Worm (Caenorhabditis elegans): Measurements from ENCODE around the gene selt-1.2.

DNA sequence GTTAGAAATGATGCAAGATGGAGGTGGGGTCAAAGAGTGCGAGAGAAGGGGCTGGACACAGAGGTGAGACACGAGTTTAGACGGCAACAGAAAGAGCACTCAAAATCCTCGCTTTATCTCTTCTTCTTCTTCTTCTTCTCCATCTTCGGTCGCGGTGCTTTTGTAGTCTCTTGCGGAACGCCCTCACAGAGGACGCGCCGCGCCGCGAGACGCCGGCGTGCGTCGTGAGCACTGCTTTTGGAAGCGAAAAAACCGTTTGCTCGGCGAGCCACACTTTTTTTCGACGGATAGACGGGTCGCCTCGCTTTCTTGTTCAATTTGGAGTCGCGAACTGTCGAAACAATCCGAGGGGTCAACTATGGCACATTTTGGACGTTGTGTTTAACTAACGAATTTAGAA lies 43.8 kb upstream of the selt-1.2 start, which contains the start of gene D1054.9:
- no peak for TF ChIP-seq nhr-11 (tag; optimal IDR thresholded peaks at IDR 0.05)
- no peak for TF ChIP-seq efl-3 (GFP tag; optimal IDR thresholded peaks at IDR 0.05)
- TF ChIP-seq pqm-1 (tag; optimal IDR thresholded peaks at IDR 0.05), result no peak
- no peak for TF ChIP-seq mdl-1 (tag; optimal IDR thresholded peaks at IDR 0.05)
- TF ChIP-seq rnt-1 (tag; optimal IDR thresholded peaks at IDR 0.05), result no peak
- no peak for TF ChIP-seq ceh-82 (tag; optimal IDR thresholded peaks at IDR 0.05)

Data from whole organism, L1 larva.